Worm (Caenorhabditis elegans): ENCODE data around the gene cysl-3.

- TF ChIP-seq che-1 (tag; optimal IDR thresholded peaks at IDR 0.05), result no peak
- no peak for TF ChIP-seq T23F11.4 (GFP tag; optimal IDR thresholded peaks at IDR 0.05)
- TF ChIP-seq ets-4 (tag; optimal IDR thresholded peaks at IDR 0.05), result no peak
- no peak for TF ChIP-seq elt-2 (tag; optimal IDR thresholded peaks at IDR 0.05)
- TF ChIP-seq ttx-3 (tag; optimal IDR thresholded peaks at IDR 0.05), result no peak
- TF ChIP-seq ama-1 (optimal IDR thresholded peaks at IDR 0.05), result no peak
- TF ChIP-seq nhr-11 (tag; optimal IDR thresholded peaks at IDR 0.05), result no peak
- no peak for TF ChIP-seq hlh-13 (GFP tag; optimal IDR thresholded peaks at IDR 0.05)
- no peak for TF ChIP-seq ahr-1 (tag; optimal IDR thresholded peaks at IDR 0.05)
Observed at ce11 chrV:3808336-3808735, 32.4 kb upstream of the cysl-3 start, which contains the start of gene srw-6.

Data from whole organism, late embryonic.